Worm (Caenorhabditis elegans) whole organism, L1 larva: ENCODE measurements around the gene zip-9.
A peak's percentile ranks its signal among the peaks of the same experiment; 100 is the strongest.

ENCODE experiments used
- C04F5.9 ChIP-seq: sonication (generic microtip); optimal IDR thresholded peaks from 2 replicates; lab custom pipeline; 2016; ENCODE audit warnings: missing genetic modification characterization, missing compliant biosample characterization
- C16A3.4 ChIP-seq: fragments of 150-350 bp; optimal IDR thresholded peaks from 2 replicates; lab custom pipeline; 2014; ENCODE audit warnings: missing biosample characterization, missing genetic modification characterization
- aha-1 ChIP-seq: fragments of 150-350 bp; optimal IDR thresholded peaks from 2 replicates; lab custom pipeline; 2014; ENCODE audit warnings: missing biosample characterization, missing genetic modification characterization
- alr-1 ChIP-seq: fragments of 200-800 bp; sonication (Bioruptor generic); optimal IDR thresholded peaks from 2 replicates; lab custom pipeline; 2018; ENCODE audit warnings: borderline replicate concordance, mild to moderate bottlenecking, missing genetic modification characterization, missing compliant biosample characterization
- aly-2 ChIP-seq: fragments of 150-350 bp; optimal IDR thresholded peaks from 2 replicates; lab custom pipeline; 2014; ENCODE audit warnings: missing biosample characterization, missing genetic modification characterization
- blmp-1 ChIP-seq: fragments of 150-350 bp; optimal IDR thresholded peaks from 2 replicates; lab custom pipeline; 2014; ENCODE audit warnings: missing biosample characterization, missing genetic modification characterization
- ceh-63 ChIP-seq: fragments of 200-800 bp; sonication (Bioruptor generic); optimal IDR thresholded peaks from 2 replicates; lab custom pipeline; 2018; ENCODE audit warnings: mild to moderate bottlenecking, missing genetic modification characterization, missing compliant biosample characterization
- ces-1 ChIP-seq: fragments of 150-350 bp; optimal IDR thresholded peaks from 2 replicates; lab custom pipeline; 2014; ENCODE audit warnings: missing biosample characterization, missing genetic modification reagents, missing genetic modification characterization
- dsc-1 ChIP-seq: sonication (generic microtip); optimal IDR thresholded peaks from 2 replicates; lab custom pipeline; 2016; ENCODE audit warnings: mild to moderate bottlenecking, missing genetic modification characterization, missing compliant biosample characterization
- efl-1 ChIP-seq, 4 experiments: fragments of 150-350 bp; optimal IDR thresholded peaks in 3 of 4; peaks in 1 of 4; 1 replicate in 1 of 4; 2 replicates in 3 of 4; lab custom pipeline; 2014; ENCODE audit warnings: missing biosample characterization in 2 of 4, missing genetic modification characterization in 2 of 4, missing genetic modification reagents in 2 of 4
- egl-27 ChIP-seq, 2 experiments: fragments of 150-350 bp in 1 of 2; sonication (generic microtip); optimal IDR thresholded peaks; 3 replicates each; lab custom pipeline; 2017 to 2018; ENCODE audit warnings: missing biosample characterization in 2 of 2, missing genetic modification characterization in 2 of 2, missing genetic modification reagents in 2 of 2
- elt-3 ChIP-seq, 6 experiments: fragments of 150-350 bp in 1 of 6; sonication (generic microtip); optimal IDR thresholded peaks; 2 replicates each; lab custom pipeline; 2017 to 2018; ENCODE audit warnings: missing biosample characterization in 6 of 6, missing genetic modification characterization in 6 of 6, inconsistent platforms in 1 of 6
- fkh-10 ChIP-seq: sonication (generic microtip); optimal IDR thresholded peaks from 2 replicates; lab custom pipeline; 2017; ENCODE audit warnings: missing biosample characterization, missing genetic modification reagents, missing genetic modification characterization
- fkh-8 ChIP-seq: sonication (generic microtip); optimal IDR thresholded peaks from 2 replicates; lab custom pipeline; 2016; ENCODE audit warnings: mild to moderate bottlenecking, missing genetic modification characterization, missing compliant biosample characterization
- hlh-17 ChIP-seq: fragments of 200-800 bp; sonication (Bioruptor generic); optimal IDR thresholded peaks from 2 replicates; lab custom pipeline; 2018; ENCODE audit warnings: missing genetic modification characterization, mild to moderate bottlenecking, missing compliant biosample characterization, moderate library complexity, borderline replicate concordance
- jun-1 ChIP-seq: fragments of 150-350 bp; optimal IDR thresholded peaks from 2 replicates; lab custom pipeline; 2014; ENCODE audit warnings: missing biosample characterization, missing genetic modification reagents, missing genetic modification characterization
- lin-13 ChIP-seq: fragments of 150-350 bp; optimal IDR thresholded peaks from 2 replicates; lab custom pipeline; 2014; ENCODE audit warnings: missing biosample characterization, missing genetic modification reagents, missing genetic modification characterization
- lin-14 ChIP-seq: fragments of 200-800 bp; sonication (Bioruptor generic); optimal IDR thresholded peaks from 2 replicates; lab custom pipeline; 2018; ENCODE audit warnings: mild to moderate bottlenecking, missing genetic modification characterization, moderate library complexity, missing compliant biosample characterization
- lin-15B ChIP-seq: fragments of 150-350 bp; sonication (generic microtip); optimal IDR thresholded peaks from 3 replicates; lab custom pipeline; 2014; ENCODE audit warnings: missing biosample characterization, missing genetic modification characterization
- lin-35 ChIP-seq, 2 experiments: fragments of 150-350 bp; optimal IDR thresholded peaks; 2 replicates each; lab custom pipeline; 2014; ENCODE audit warnings: missing biosample characterization in 2 of 2, missing genetic modification characterization in 2 of 2, missing genetic modification reagents in 2 of 2
- lsy-2 ChIP-seq, 2 experiments: fragments of 150-350 bp; optimal IDR thresholded peaks; 2 replicates each; lab custom pipeline; 2014; ENCODE audit warnings: missing biosample characterization in 2 of 2, missing genetic modification characterization in 2 of 2
- mab-9 ChIP-seq: fragments of 200-800 bp; sonication (Bioruptor generic); IDR thresholded peaks from 2 replicates; pipeline ENCODE4 v1.3.6; 2022; ENCODE audit warnings: missing genetic modification reagents, missing genetic modification characterization, missing compliant biosample characterization
- mdl-1 ChIP-seq, 2 experiments: fragments of 150-350 bp; optimal IDR thresholded peaks; 2 replicates each; lab custom pipeline; 2014 to 2017; ENCODE audit warnings: missing biosample characterization in 2 of 2, missing genetic modification characterization in 2 of 2, inconsistent platforms in 1 of 2
- nhr-12 ChIP-seq: sonication (generic microtip); optimal IDR thresholded peaks from 2 replicates; lab custom pipeline; 2017; ENCODE audit warnings: missing biosample characterization, missing genetic modification characterization
- nhr-20 ChIP-seq: sonication (generic microtip); optimal IDR thresholded peaks from 2 replicates; lab custom pipeline; 2016; ENCODE audit warnings: mild to moderate bottlenecking, missing genetic modification characterization, missing compliant biosample characterization
- nhr-237 ChIP-seq: fragments of 150-350 bp; optimal IDR thresholded peaks from 2 replicates; lab custom pipeline; 2014; ENCODE audit warnings: missing biosample characterization, missing genetic modification characterization
- nhr-28 ChIP-seq: fragments of 150-350 bp; optimal IDR thresholded peaks from 2 replicates; lab custom pipeline; 2014; ENCODE audit warnings: missing biosample characterization, missing genetic modification characterization
- nhr-71 ChIP-seq: sonication (generic microtip); optimal IDR thresholded peaks from 2 replicates; lab custom pipeline; 2016; ENCODE audit warnings: mild to moderate bottlenecking, missing genetic modification characterization, moderate library complexity, missing compliant biosample characterization
- nhr-77 ChIP-seq: fragments of 150-350 bp; optimal IDR thresholded peaks from 2 replicates; lab custom pipeline; 2014; ENCODE audit warnings: missing biosample characterization, missing genetic modification characterization
- nhr-84 ChIP-seq: sonication (generic microtip); optimal IDR thresholded peaks from 2 replicates; lab custom pipeline; 2017; ENCODE audit warnings: missing biosample characterization, missing genetic modification characterization
- nhr-85 ChIP-seq: sonication (generic microtip); peaks from one replicate; lab custom pipeline; 2016; ENCODE audit warnings: missing genetic modification characterization, inconsistent platforms, missing compliant biosample characterization
- nhr-90 ChIP-seq: sonication (generic microtip); optimal IDR thresholded peaks from 2 replicates; lab custom pipeline; 2016; ENCODE audit warnings: mild to moderate bottlenecking, missing genetic modification characterization, missing compliant biosample characterization; ENCODE audit not compliant: poor library complexity
- pax-3 ChIP-seq: fragments of 200-800 bp; sonication (Bioruptor generic); optimal IDR thresholded peaks from 2 replicates; lab custom pipeline; 2018; ENCODE audit warnings: mild to moderate bottlenecking, missing genetic modification characterization, moderate library complexity, missing compliant biosample characterization
- pqm-1 ChIP-seq: sonication (generic microtip); optimal IDR thresholded peaks from 3 replicates; lab custom pipeline; 2017; ENCODE audit warnings: missing biosample characterization, missing genetic modification characterization
- rnt-1 ChIP-seq: sonication (generic microtip); optimal IDR thresholded peaks from 2 replicates; lab custom pipeline; 2016; ENCODE audit warnings: mild to moderate bottlenecking, missing genetic modification characterization, moderate library complexity, missing compliant biosample characterization
- snpc-4 ChIP-seq: fragments of 150-350 bp; optimal IDR thresholded peaks from 2 replicates; lab custom pipeline; 2014; ENCODE audit warnings: missing biosample characterization, missing genetic modification characterization
- swsn-7 ChIP-seq: sonication (generic microtip); optimal IDR thresholded peaks from 2 replicates; lab custom pipeline; 2016; ENCODE audit warnings: missing genetic modification characterization, missing compliant biosample characterization
- unc-30 ChIP-seq: sonication (generic microtip); optimal IDR thresholded peaks from 2 replicates; lab custom pipeline; 2017; ENCODE audit warnings: missing biosample characterization, missing genetic modification characterization
- unc-62 ChIP-seq: fragments of 150-350 bp; optimal IDR thresholded peaks from 2 replicates; lab custom pipeline; 2014; ENCODE audit warnings: missing biosample characterization, missing genetic modification reagents, missing genetic modification characterization
- unc-86 ChIP-seq: sonication (generic microtip); optimal IDR thresholded peaks from 2 replicates; lab custom pipeline; 2016; ENCODE audit warnings: missing genetic modification characterization, missing compliant biosample characterization
- zip-4 ChIP-seq: fragments of 200-800 bp; sonication (Bioruptor generic); optimal IDR thresholded peaks from 2 replicates; lab custom pipeline; 2018; ENCODE audit warnings: mild to moderate bottlenecking, missing genetic modification characterization, moderate library complexity, missing compliant biosample characterization

Gene zip-9

ce11 chrV:10940571-10940991 is 1.7 kb upstream of the zip-9 start (continued):
- TF ChIP-seq mdl-1 (tag; optimal IDR thresholded peaks at IDR 0.05; lab: Kevin White, UChicago), result peak in 1 of 2 experiments; percentile 53
- TF ChIP-seq unc-62, result no peak
- peak; percentile 62 for TF ChIP-seq jun-1
- TF ChIP-seq rnt-1 (tag; lab: Kevin White, UChicago), result peak; percentile 60
- TF ChIP-seq mab-9 (GFP tag; lab: Robert Waterston, UW), result no peak
- peak; percentile 87 for TF ChIP-seq nhr-85
- TF ChIP-seq lin-35 (GFP tag; optimal IDR thresholded peaks at IDR 0.05; lab: Kevin White, UChicago), result peak; percentile 43 to 61
- peak; percentile 71 for TF ChIP-seq zip-4 (GFP tag; lab: Kevin White, UChicago)
- no peak for TF ChIP-seq alr-1
- TF ChIP-seq ceh-63 (GFP tag; lab: Kevin White, UChicago), result no peak
- TF ChIP-seq pqm-1 (tag; lab: Kevin White, UChicago), result peak; percentile 16
- TF ChIP-seq nhr-28 (tag; lab: Kevin White, UChicago), result no peak

ce11 chrV:10941150-10941549 is 1.1 kb upstream of the zip-9 start, which contains the start of gene F17C11.26:
F17C11.26 (plus strand) TSS chrV:10941450.
- TF ChIP-seq lin-13 (GFP tag; lab: Kevin White, UChicago) (no peak), fkh-10 (no peak), C16A3.4 (tag; lab: Kevin White, UChicago) (no peak), snpc-4 (no peak), nhr-71 (tag; lab: Kevin White, UChicago) (no peak)

ce11 chrV:10944903-10945302 is 2.6 kb downstream of the zip-9 start:
- TF ChIP-seq efl-1 (optimal IDR thresholded peaks at IDR 0.05; lab: Kevin White, UChicago), result no peak
- no peak for TF ChIP-seq efl-1 (GFP tag; optimal IDR thresholded peaks at IDR 0.05 in 1 of 2; lab: Kevin White, UChicago)
- TF ChIP-seq alr-1, result no peak
- TF ChIP-seq nhr-84 (tag; lab: Kevin White, UChicago), result no peak
- TF ChIP-seq lin-14, result peak; percentile 57
- no peak for TF ChIP-seq blmp-1 (tag; lab: Kevin White, UChicago)
- TF ChIP-seq hlh-17 (GFP tag; lab: Kevin White, UChicago), result no peak
- TF ChIP-seq fkh-8 (tag; lab: Kevin White, UChicago), result no peak
- TF ChIP-seq swsn-7 (tag; lab: Kevin White, UChicago), result no peak
- no peak for TF ChIP-seq nhr-20 (tag; lab: Kevin White, UChicago)
- no peak for TF ChIP-seq elt-3 (tag; optimal IDR thresholded peaks at IDR 0.05; lab: Kevin White, UChicago)
- TF ChIP-seq unc-30, result no peak
- no peak for TF ChIP-seq egl-27 (tag; optimal IDR thresholded peaks at IDR 0.05; lab: Kevin White, UChicago)
- TF ChIP-seq nhr-237 (tag; lab: Kevin White, UChicago), result no peak
- no peak for TF ChIP-seq nhr-12 (tag; lab: Kevin White, UChicago)
- TF ChIP-seq aly-2 (tag; lab: Kevin White, UChicago), result no peak
- no peak for TF ChIP-seq nhr-85
- no peak for TF ChIP-seq C04F5.9
- TF ChIP-seq nhr-77, result no peak
- TF ChIP-seq lin-15B, result no peak
- peak; percentile 5 for TF ChIP-seq ces-1 (GFP tag; lab: Kevin White, UChicago)
- TF ChIP-seq nhr-28 (tag; lab: Kevin White, UChicago), result no peak
- TF ChIP-seq lsy-2 (tag; optimal IDR thresholded peaks at IDR 0.05; lab: Kevin White, UChicago), result peak in 1 of 2 experiments; percentile 24
- no peak for TF ChIP-seq dsc-1
- TF ChIP-seq aha-1, result no peak
- no peak for TF ChIP-seq unc-86 (tag; lab: Kevin White, UChicago)
- TF ChIP-seq nhr-90 (tag; lab: Kevin White, UChicago), result no peak
- TF ChIP-seq fkh-10, result peak; percentile 82
- TF ChIP-seq pax-3 (tag; lab: Kevin White, UChicago), result no peak
- TF ChIP-seq pqm-1 (tag; lab: Kevin White, UChicago), result no peak
- TF ChIP-seq, all 84 proteins: peak for 4
